Worm (Caenorhabditis elegans): ENCODE data around the gene gei-4.

ce11 chrIII:352992-353391 lies 1.6 kb downstream of the gei-4 start:
- TF ChIP-seq ama-1 (optimal IDR thresholded peaks at IDR 0.05): no peak
- TF ChIP-seq nhr-11 (tag; optimal IDR thresholded peaks at IDR 0.05): no peak
- TF ChIP-seq sox-4 (tag; optimal IDR thresholded peaks at IDR 0.05): no peak
- no peak for TF ChIP-seq ceh-18 (tag; optimal IDR thresholded peaks at IDR 0.05)
- no peak for TF ChIP-seq sdc-2 (tag; optimal IDR thresholded peaks at IDR 0.05)
- TF ChIP-seq pqm-1 (tag; optimal IDR thresholded peaks at IDR 0.05): no peak
- TF ChIP-seq tbx-2 (tag; optimal IDR thresholded peaks at IDR 0.05): no peak
- TF ChIP-seq pha-4 (tag; optimal IDR thresholded peaks at IDR 0.05): no peak
- TF ChIP-seq ceh-19 (GFP tag; optimal IDR thresholded peaks at IDR 0.05): no peak
- no peak for TF ChIP-seq dve-1 (tag; optimal IDR thresholded peaks at IDR 0.05)

All from whole organism, late embryonic.